Fruit fly (Drosophila melanogaster) whole organism: ENCODE data around the gene Or83a.

Experiments used
- CG8478 ChIP-seq: fragments of >200 bp; optimal IDR thresholded peaks from 2 replicates; lab custom pipeline; 2018; ENCODE audit warnings: inconsistent platforms
- Dll ChIP-seq: fragments of >200 bp; optimal IDR thresholded peaks from 2 replicates; lab custom pipeline; 2017
- EcR ChIP-seq, 2 experiments: fragments of >200 bp; optimal IDR thresholded peaks; 2 replicates each; lab custom pipeline; 2017; ENCODE audit warnings: missing biosample characterization in 2 of 2, missing genetic modification characterization in 2 of 2, missing genetic modification reagents in 2 of 2
- pan ChIP-seq: fragments of >200 bp; optimal IDR thresholded peaks from 2 replicates; lab custom pipeline; 2017
- psq ChIP-seq: fragments of >200 bp; optimal IDR thresholded peaks from 2 replicates; lab custom pipeline; 2017
- usp ChIP-seq: fragments of >200 bp; optimal IDR thresholded peaks from 2 replicates; lab custom pipeline; 2017; ENCODE audit warnings: missing biosample characterization, missing genetic modification characterization, mixed read lengths

dm6 chr3R:5374720-5375119, 24.3 kb downstream of the Or83a start, which contains the start of the genes hd and CG14667:
- TF ChIP-seq psq (lab: Kevin White, UChicago) (no peak), Dll (no peak), CG8478 (lab: Kevin White, UChicago) (no peak), pan (lab: Kevin White, UChicago) (no peak), usp (no peak), EcR (GFP tag; optimal IDR thresholded peaks at IDR 0.05; lab: Kevin White, UChicago) (no peak)
